Fruit fly (Drosophila melanogaster): ENCODE results near the gene Ald1.

Ald1 gene

dm6 chr3R:26238945-26239344 is 22.4 kb downstream of the Ald1 start (continued):
- TF ChIP-seq nom (GFP tag; optimal IDR thresholded peaks at IDR 0.05) (no peak), gsb-n (tag; optimal IDR thresholded peaks at IDR 0.05) (no peak), phol (tag; optimal IDR thresholded peaks at IDR 0.05) (no peak), Sry-β (GFP tag; optimal IDR thresholded peaks at IDR 0.05) (no peak), run (tag; optimal IDR thresholded peaks at IDR 0.05) (peak; percentile 1), hbn (GFP tag; IDR thresholded peaks at IDR 0.05; ENCODE audit: partially characterized antibody) (no peak), CG8290 (GFP tag; optimal IDR thresholded peaks at IDR 0.05) (no peak), CG8290 (tag; optimal IDR thresholded peaks at IDR 0.05) (peak in 1 of 2 experiments; percentile 89), CG12155 (GFP tag; optimal IDR thresholded peaks at IDR 0.05) (peak; percentile 18), B-H1 (GFP tag; IDR thresholded peaks at IDR 0.05) (no peak; the same call in 2 of the 3 replicates), CG30020 (tag; optimal IDR thresholded peaks at IDR 0.05) (no peak), eve (GFP tag; optimal IDR thresholded peaks at IDR 0.05) (no peak), ranshi (GFP tag; IDR thresholded peaks at IDR 0.05) (no peak), CG2116 (GFP tag; optimal IDR thresholded peaks at IDR 0.05) (no peak), ap (GFP tag; IDR thresholded peaks at IDR 0.05) (0 out of 2 replicates have a peak, but pooled peaks have one; percentile 6), CG12299 (tag; optimal IDR thresholded peaks at IDR 0.05) (peak; percentile 13), danr (GFP tag; IDR thresholded peaks at IDR 0.05) (0 out of 2 replicates have a peak, but pooled peaks have one; percentile 18), H2.0 (GFP tag; IDR thresholded peaks at IDR 0.05) (no peak), CG17385 (GFP tag; optimal IDR thresholded peaks at IDR 0.05) (peak; percentile 27), CG6854 (GFP tag; optimal IDR thresholded peaks at IDR 0.05) (peak; percentile 40), CG12942 (GFP tag; optimal IDR thresholded peaks at IDR 0.05) (peak; percentile 36), CG13296 (GFP tag; optimal IDR thresholded peaks at IDR 0.05) (peak; percentile 63), zfh1 (GFP tag; IDR thresholded peaks at IDR 0.05) (0 out of 3 replicates have a peak, but pooled peaks have one; percentile 41), nerfin-2 (GFP tag; IDR thresholded peaks at IDR 0.05; ENCODE audit: partially characterized antibody) (no peak), Ets65A (GFP tag) (peak; percentile 9), CG12104 (GFP tag; optimal IDR thresholded peaks at IDR 0.05) (peak; percentile 48), tin (GFP tag; optimal IDR thresholded peaks at IDR 0.05) (no peak), bab2 (GFP tag; optimal IDR thresholded peaks at IDR 0.05) (peak; percentile 61), CG12071 (GFP tag; optimal IDR thresholded peaks at IDR 0.05) (peak; percentile 68), Taf1 (GFP tag; IDR thresholded peaks at IDR 0.05) (no peak), Eip74EF (GFP tag; optimal IDR thresholded peaks at IDR 0.05) (no peak), Mes4 (GFP tag; optimal IDR thresholded peaks at IDR 0.05) (peak; percentile 25), Scr (GFP tag; IDR thresholded peaks at IDR 0.05; ENCODE audit: partially characterized antibody) (no peak), fd96Cb (tag; optimal IDR thresholded peaks at IDR 0.05) (no peak), inv (GFP tag; IDR thresholded peaks at IDR 0.05; ENCODE audit: partially characterized antibody) (no peak), CG3847 (GFP tag; IDR thresholded peaks at IDR 0.05) (0 out of 2 replicates have a peak, but pooled peaks have one; percentile 18), lmd (GFP tag; IDR thresholded peaks at IDR 0.05) (no peak), CG34224 (GFP tag; IDR thresholded peaks at IDR 0.05; ENCODE audit: partially characterized antibody) (no peak), CG10209 (GFP tag; optimal IDR thresholded peaks at IDR 0.05) (peak; percentile 66), gfzf (GFP tag; optimal IDR thresholded peaks at IDR 0.05) (no peak), dan (GFP tag; IDR thresholded peaks at IDR 0.05) (no peak), gem (tag; optimal IDR thresholded peaks at IDR 0.05) (peak; percentile 60), Hr3 (GFP tag; optimal IDR thresholded peaks at IDR 0.05) (no peak), crol (GFP tag; IDR thresholded peaks at IDR 0.05) (no peak), ERR (GFP tag; optimal IDR thresholded peaks at IDR 0.05) (peak; percentile 4), dimm (GFP tag; IDR thresholded peaks at IDR 0.05) (0 out of 2 replicates have a peak, but pooled peaks have one; percentile 36), CG34376 (GFP tag; optimal IDR thresholded peaks at IDR 0.05) (peak; percentile 48), Elba2 (GFP tag; optimal IDR thresholded peaks at IDR 0.05) (no peak), usp (GFP tag; optimal IDR thresholded peaks at IDR 0.05) (no peak), CG9817 (tag; optimal IDR thresholded peaks at IDR 0.05) (peak; percentile 49), CG10654 (GFP tag; optimal IDR thresholded peaks at IDR 0.05) (no peak)
